Fruit fly (Drosophila melanogaster) whole organism, pupa: Measurements from ENCODE around the gene CG13239.

Experiments
- CG12605 ChIP-seq: fragments of 200-800 bp; sonication (Bioruptor generic); IDR thresholded peaks from 2 replicates; pipeline ENCODE4 v1.3.6; 2022; ENCODE audit warnings: missing biosample characterization, missing genetic modification characterization
- CG15710 ChIP-seq: fragments of 200-800 bp; sonication (Bioruptor generic); optimal IDR thresholded peaks from 2 replicates; lab custom pipeline; 2018; ENCODE audit warnings: missing biosample characterization, mild to moderate bottlenecking, missing genetic modification characterization, moderate library complexity
- CG8159 ChIP-seq: fragments of 200-800 bp; sonication (Bioruptor generic); optimal IDR thresholded peaks from 3 replicates; lab custom pipeline; 2018; ENCODE audit warnings: missing biosample characterization, mild to moderate bottlenecking, missing genetic modification characterization, moderate library complexity
- CG8301 ChIP-seq: fragments of 200-800 bp; sonication (Bioruptor generic); optimal IDR thresholded peaks from 2 replicates; lab custom pipeline; 2018; ENCODE audit warnings: missing biosample characterization, mild to moderate bottlenecking, missing genetic modification characterization
- Ets98B ChIP-seq: fragments of 200-800 bp; sonication (Bioruptor generic); IDR thresholded peaks from 2 replicates; pipeline ENCODE4 v1.3.6; 2022; ENCODE audit warnings: missing biosample characterization, missing genetic modification characterization

dm6 chr3L:22822544-22823175, 37.9 kb upstream of the CG13239 start:
- TF ChIP-seq CG8159 (tag; lab: Kevin White, UChicago): peak; percentile 82
- TF ChIP-seq CG12605 (GFP tag; lab: Robert Waterston, UW): peak; percentile 98
- peak; percentile 84 for TF ChIP-seq CG15710 (tag; lab: Kevin White, UChicago)
- TF ChIP-seq Ets98B (GFP tag; lab: Robert Waterston, UW): peak; percentile 95
- TF ChIP-seq CG8301 (tag; lab: Kevin White, UChicago): peak; percentile 83
